Worm (Caenorhabditis elegans) whole organism, L2 larva: ENCODE data around the gene Y62H9A.7.

Source experiments
- C34F6.9 ChIP-seq: fragments of 150-350 bp; optimal IDR thresholded peaks from 2 replicates; lab custom pipeline; 2014; ENCODE audit warnings: missing biosample characterization, missing genetic modification characterization
- F13H6.1 ChIP-seq: sonication (generic microtip); optimal IDR thresholded peaks from 2 replicates; lab custom pipeline; 2016; ENCODE audit warnings: missing genetic modification characterization, missing compliant biosample characterization
- R02D3.7 ChIP-seq: fragments of 150-350 bp; optimal IDR thresholded peaks from 2 replicates; lab custom pipeline; 2014; ENCODE audit warnings: missing biosample characterization, missing genetic modification characterization
- Y55F3AM.14 ChIP-seq: fragments of 200-800 bp; sonication (Bioruptor generic); optimal IDR thresholded peaks from 2 replicates; lab custom pipeline; 2018; ENCODE audit warnings: mild to moderate bottlenecking, missing genetic modification characterization, missing compliant biosample characterization
- ZK546.5 ChIP-seq: sonication (generic microtip); optimal IDR thresholded peaks from 2 replicates; lab custom pipeline; 2017; ENCODE audit warnings: missing biosample characterization, missing genetic modification characterization
- alr-1 ChIP-seq: fragments of 150-350 bp; optimal IDR thresholded peaks from 2 replicates; lab custom pipeline; 2014; ENCODE audit warnings: missing biosample characterization, missing genetic modification characterization
- aly-2 ChIP-seq: fragments of 150-350 bp; optimal IDR thresholded peaks from 2 replicates; lab custom pipeline; 2014; ENCODE audit warnings: missing biosample characterization, missing genetic modification characterization
- crh-2 ChIP-seq: sonication (generic microtip); optimal IDR thresholded peaks from 2 replicates; lab custom pipeline; 2017; ENCODE audit warnings: missing biosample characterization, missing genetic modification characterization
- dmd-4 ChIP-seq: sonication (generic microtip); optimal IDR thresholded peaks from 2 replicates; lab custom pipeline; 2017; ENCODE audit warnings: missing biosample characterization, missing genetic modification characterization
- elt-1 ChIP-seq: fragments of 150-350 bp; optimal IDR thresholded peaks from 2 replicates; lab custom pipeline; 2014; ENCODE audit warnings: missing biosample characterization, missing genetic modification characterization
- elt-3 ChIP-seq: sonication (generic microtip); optimal IDR thresholded peaks from 2 replicates; lab custom pipeline; 2017; ENCODE audit warnings: missing biosample characterization, missing genetic modification characterization
- fos-1 ChIP-seq: fragments of 150-350 bp; optimal IDR thresholded peaks from 2 replicates; lab custom pipeline; 2014; ENCODE audit warnings: missing biosample characterization, missing genetic modification characterization
- gmeb-1 ChIP-seq: fragments of 150-350 bp; optimal IDR thresholded peaks from 2 replicates; lab custom pipeline; 2014; ENCODE audit warnings: missing biosample characterization, missing genetic modification characterization
- lin-11 ChIP-seq: fragments of 150-350 bp; sonication (generic microtip); optimal IDR thresholded peaks from 2 replicates; lab custom pipeline; 2014; ENCODE audit warnings: missing biosample characterization, missing genetic modification characterization, inconsistent platforms, mixed read lengths
- lin-13 ChIP-seq: fragments of 150-350 bp; optimal IDR thresholded peaks from 2 replicates; lab custom pipeline; 2014; ENCODE audit warnings: missing biosample characterization, missing genetic modification reagents, missing genetic modification characterization
- lin-39 ChIP-seq: fragments of 150-350 bp; optimal IDR thresholded peaks from 2 replicates; lab custom pipeline; 2014; ENCODE audit warnings: missing biosample characterization, missing genetic modification reagents, missing genetic modification characterization
- lsy-2 ChIP-seq, 2 experiments: fragments of 150-350 bp in 1 of 2; sonication (generic microtip) in 1 of 2; optimal IDR thresholded peaks; 2 replicates each; lab custom pipeline; 2014 to 2017; ENCODE audit warnings: missing biosample characterization in 2 of 2, missing genetic modification characterization in 2 of 2
- mab-5 ChIP-seq: fragments of 150-350 bp; optimal IDR thresholded peaks from 2 replicates; lab custom pipeline; 2014; ENCODE audit warnings: missing biosample characterization, missing genetic modification characterization
- mdl-1 ChIP-seq, 2 experiments: fragments of 150-350 bp in 1 of 2; sonication (generic microtip) in 1 of 2; optimal IDR thresholded peaks; 2 replicates each; lab custom pipeline; 2017; ENCODE audit warnings: missing biosample characterization in 2 of 2, missing genetic modification characterization in 2 of 2
- nhr-10 ChIP-seq: sonication (generic microtip); optimal IDR thresholded peaks from 2 replicates; lab custom pipeline; 2017; ENCODE audit warnings: missing biosample characterization, missing genetic modification characterization
- nhr-129 ChIP-seq: fragments of 150-350 bp; optimal IDR thresholded peaks from 2 replicates; lab custom pipeline; 2014; ENCODE audit warnings: missing biosample characterization, missing genetic modification characterization
- nhr-21 ChIP-seq: fragments of 150-350 bp; optimal IDR thresholded peaks from 2 replicates; lab custom pipeline; 2014; ENCODE audit warnings: missing biosample characterization, missing genetic modification characterization
- nhr-23 ChIP-seq: fragments of 150-350 bp; optimal IDR thresholded peaks from 2 replicates; lab custom pipeline; 2014; ENCODE audit warnings: missing biosample characterization, missing genetic modification reagents, missing genetic modification characterization
- nhr-237 ChIP-seq: fragments of 150-350 bp; optimal IDR thresholded peaks from 2 replicates; lab custom pipeline; 2014; ENCODE audit warnings: missing biosample characterization, missing genetic modification characterization
- nhr-6 ChIP-seq: fragments of 150-350 bp; optimal IDR thresholded peaks from 2 replicates; lab custom pipeline; 2014; ENCODE audit warnings: missing biosample characterization, missing genetic modification characterization
- nhr-77 ChIP-seq: fragments of 150-350 bp; optimal IDR thresholded peaks from 2 replicates; lab custom pipeline; 2014; ENCODE audit warnings: missing biosample characterization, missing genetic modification characterization
- peb-1 ChIP-seq: fragments of 150-350 bp; optimal IDR thresholded peaks from 2 replicates; lab custom pipeline; 2014; ENCODE audit warnings: missing biosample characterization, missing genetic modification characterization
- skn-1 ChIP-seq: sonication (generic microtip); optimal IDR thresholded peaks from 2 replicates; lab custom pipeline; 2017; ENCODE audit warnings: missing biosample characterization, missing genetic modification characterization
- sma-3 ChIP-seq: sonication (generic microtip); optimal IDR thresholded peaks from 2 replicates; lab custom pipeline; 2016; ENCODE audit warnings: missing genetic modification reagents, missing genetic modification characterization, missing compliant biosample characterization
- sma-9 ChIP-seq, 2 experiments: fragments of 150-350 bp in 1 of 2; sonication (generic microtip) in 1 of 2; optimal IDR thresholded peaks; 2 replicates each; lab custom pipeline; 2014 to 2016; ENCODE audit warnings: missing genetic modification characterization in 2 of 2, mild to moderate bottlenecking in 1 of 2, missing biosample characterization in 1 of 2, missing compliant biosample characterization in 1 of 2, missing genetic modification reagents in 1 of 2, moderate library complexity in 1 of 2
- snpc-4 ChIP-seq: fragments of 150-350 bp; optimal IDR thresholded peaks from 2 replicates; lab custom pipeline; 2014; ENCODE audit warnings: missing biosample characterization, missing genetic modification characterization
- unc-55 ChIP-seq: fragments of 150-350 bp; sonication (generic microtip); optimal IDR thresholded peaks from 3 replicates; lab custom pipeline; 2014; ENCODE audit warnings: missing biosample characterization, missing genetic modification reagents, missing genetic modification characterization
- unc-62 ChIP-seq: fragments of 150-350 bp; optimal IDR thresholded peaks from 2 replicates; lab custom pipeline; 2014; ENCODE audit warnings: missing biosample characterization, missing genetic modification reagents, missing genetic modification characterization
- ztf-11 ChIP-seq: sonication (generic microtip); optimal IDR thresholded peaks from 2 replicates; lab custom pipeline; 2017; ENCODE audit warnings: missing biosample characterization, missing genetic modification characterization
- ztf-4 ChIP-seq: fragments of 150-350 bp; optimal IDR thresholded peaks from 2 replicates; lab custom pipeline; 2014; ENCODE audit warnings: missing biosample characterization, missing genetic modification characterization

Y62H9A.7 gene

ce11 chrX:11927585-11927984 lies 42.1 kb upstream of the Y62H9A.7 start, which contains the start of gene F55G7.4:
TSS of gene F55G7.4 (plus strand) at chrX:11927885.
- no peak for TF ChIP-seq alr-1
- TF ChIP-seq dmd-4 (tag; lab: Kevin White, UChicago): no peak
- no peak for TF ChIP-seq mab-5 (tag; lab: Kevin White, UChicago)
- TF ChIP-seq nhr-21: no peak
- TF ChIP-seq unc-62 (GFP tag; lab: Kevin White, UChicago): no peak
- TF ChIP-seq ztf-11 (tag; lab: Kevin White, UChicago): no peak

- TF ChIP-seq R02D3.7 (tag; lab: Kevin White, UChicago) (no peak), fos-1 (peak; percentile 48), peb-1 (tag; lab: Kevin White, UChicago) (no peak), sma-9 (GFP tag; optimal IDR thresholded peaks at IDR 0.05; lab: Kevin White, UChicago) (peak; percentile 52), sma-9 (tag; optimal IDR thresholded peaks at IDR 0.05; lab: Kevin White, UChicago) (no peak)
Measured at ce11 chrX:11925243-11925642, 39.8 kb upstream of the Y62H9A.7 start.

ce11 chrX:11924158-11924557 lies 38.7 kb upstream of the Y62H9A.7 start, which contains the start of gene F55G7.1:
TSS of gene F55G7.1 (plus strand) at chrX:11924433.
- peak in 1 of 2 experiments; percentile 31 for TF ChIP-seq lsy-2 (tag; optimal IDR thresholded peaks at IDR 0.05; lab: Kevin White, UChicago)
- peak; percentile 65 for TF ChIP-seq gmeb-1 (tag; lab: Kevin White, UChicago)
- peak; percentile 52 for TF ChIP-seq snpc-4
- peak; percentile 70 for TF ChIP-seq crh-2 (tag; lab: Kevin White, UChicago)
- no peak for TF ChIP-seq unc-55 (GFP tag; lab: Kevin White, UChicago)
- no peak for TF ChIP-seq mdl-1 (tag; optimal IDR thresholded peaks at IDR 0.05; lab: Kevin White, UChicago)
- peak; percentile 52 for TF ChIP-seq fos-1
- TF ChIP-seq mab-5 (tag; lab: Kevin White, UChicago): peak; percentile 17
- TF ChIP-seq sma-3 (GFP tag; lab: Kevin White, UChicago): peak; percentile 68
- peak; percentile 87 for TF ChIP-seq nhr-129
- peak; percentile 63 for TF ChIP-seq sma-9 (GFP tag; optimal IDR thresholded peaks at IDR 0.05; lab: Kevin White, UChicago)
- TF ChIP-seq sma-9 (tag; optimal IDR thresholded peaks at IDR 0.05; lab: Kevin White, UChicago): no peak
- peak; percentile 2 for TF ChIP-seq Y55F3AM.14 (GFP tag; lab: Kevin White, UChicago)
- TF ChIP-seq lin-39 (tag; lab: Kevin White, UChicago): no peak
- TF ChIP-seq C34F6.9 (tag; lab: Kevin White, UChicago): peak; percentile 42
- no peak for TF ChIP-seq elt-3 (tag; lab: Kevin White, UChicago)
- peak; percentile 35 for TF ChIP-seq F13H6.1 (tag; lab: Kevin White, UChicago)
- no peak for TF ChIP-seq nhr-10 (tag; lab: Kevin White, UChicago)
- TF ChIP-seq nhr-6: peak; percentile 35
- TF ChIP-seq nhr-237 (tag; lab: Kevin White, UChicago): peak; percentile 39
- peak; percentile 76 for TF ChIP-seq nhr-21
- TF ChIP-seq nhr-77 (tag; lab: Kevin White, UChicago): peak; percentile 27
- peak; percentile 4 for TF ChIP-seq lin-13 (GFP tag; lab: Kevin White, UChicago)

ce11 chrX:11920723-11921283 lies 35.3 kb upstream of the Y62H9A.7 start, which contains the start of gene Y62H9A.14:
TSS of gene Y62H9A.14 (plus strand) at chrX:11921233.
- TF ChIP-seq ztf-4 (tag; lab: Kevin White, UChicago) (no peak), lin-11 (no peak), gmeb-1 (tag; lab: Kevin White, UChicago) (no peak), lsy-2 (tag; optimal IDR thresholded peaks at IDR 0.05; lab: Kevin White, UChicago) (no peak), ZK546.5 (tag; lab: Kevin White, UChicago) (no peak), skn-1 (tag; lab: Kevin White, UChicago) (no peak), elt-1 (tag; lab: Kevin White, UChicago) (no peak), nhr-23 (tag; lab: Kevin White, UChicago) (no peak), lin-39 (tag; lab: Kevin White, UChicago) (no peak), aly-2 (tag; lab: Kevin White, UChicago) (no peak)
